Fruit fly (Drosophila melanogaster): ENCODE results near the gene U2af38.
A peak's percentile ranks its signal among the peaks of the same experiment; 100 is the strongest.

U2af38 gene

dm6 chr2L:248592-248991 is 45.9 kb downstream of the U2af38 start (continued):
- TF ChIP-seq eve (GFP tag; optimal IDR thresholded peaks at IDR 0.05) (peak in 1 of 2 experiments; percentile 21), gcm2 (GFP tag; optimal IDR thresholded peaks at IDR 0.05) (no peak), CG6854 (GFP tag; optimal IDR thresholded peaks at IDR 0.05) (no peak), CG3847 (GFP tag; IDR thresholded peaks at IDR 0.05) (no peak), tx (GFP tag; optimal IDR thresholded peaks at IDR 0.05) (no peak), Fer2 (tag; optimal IDR thresholded peaks at IDR 0.05) (no peak), CoRest (tag; optimal IDR thresholded peaks at IDR 0.05) (no peak), CG12659 (GFP tag; optimal IDR thresholded peaks at IDR 0.05) (peak; percentile 8), ro (GFP tag; IDR thresholded peaks at IDR 0.05) (no peak), CrebB (tag; optimal IDR thresholded peaks at IDR 0.05) (no peak), da (GFP tag; optimal IDR thresholded peaks at IDR 0.05) (no peak), dm (GFP tag; optimal IDR thresholded peaks at IDR 0.05) (no peak), Sry-δ (GFP tag; optimal IDR thresholded peaks at IDR 0.05) (peak; percentile 10), Six4 (GFP tag; optimal IDR thresholded peaks at IDR 0.05) (no peak), cwo (GFP tag; optimal IDR thresholded peaks at IDR 0.05) (no peak), CG5953 (GFP tag; IDR thresholded peaks at IDR 0.05) (no peak), chn (GFP tag; optimal IDR thresholded peaks at IDR 0.05) (no peak), Hand (GFP tag; optimal IDR thresholded peaks at IDR 0.05) (no peak), pita (GFP tag; optimal IDR thresholded peaks at IDR 0.05) (no peak), CG10654 (GFP tag; optimal IDR thresholded peaks at IDR 0.05) (no peak), CG17568 (GFP tag; optimal IDR thresholded peaks at IDR 0.05) (no peak), Atf3 (GFP tag; optimal IDR thresholded peaks at IDR 0.05) (no peak), h (optimal IDR thresholded peaks at IDR 0.05) (no peak), bab2 (GFP tag; optimal IDR thresholded peaks at IDR 0.05) (no peak), bowl (GFP tag; IDR thresholded peaks at IDR 0.05) (no peak), ewg (GFP tag; optimal IDR thresholded peaks at IDR 0.05) (no peak), CG14860 (GFP tag; IDR thresholded peaks at IDR 0.05; ENCODE audit: partially characterized antibody) (no peak), jigr1 (GFP tag; IDR thresholded peaks at IDR 0.05) (no peak)

DNA sequence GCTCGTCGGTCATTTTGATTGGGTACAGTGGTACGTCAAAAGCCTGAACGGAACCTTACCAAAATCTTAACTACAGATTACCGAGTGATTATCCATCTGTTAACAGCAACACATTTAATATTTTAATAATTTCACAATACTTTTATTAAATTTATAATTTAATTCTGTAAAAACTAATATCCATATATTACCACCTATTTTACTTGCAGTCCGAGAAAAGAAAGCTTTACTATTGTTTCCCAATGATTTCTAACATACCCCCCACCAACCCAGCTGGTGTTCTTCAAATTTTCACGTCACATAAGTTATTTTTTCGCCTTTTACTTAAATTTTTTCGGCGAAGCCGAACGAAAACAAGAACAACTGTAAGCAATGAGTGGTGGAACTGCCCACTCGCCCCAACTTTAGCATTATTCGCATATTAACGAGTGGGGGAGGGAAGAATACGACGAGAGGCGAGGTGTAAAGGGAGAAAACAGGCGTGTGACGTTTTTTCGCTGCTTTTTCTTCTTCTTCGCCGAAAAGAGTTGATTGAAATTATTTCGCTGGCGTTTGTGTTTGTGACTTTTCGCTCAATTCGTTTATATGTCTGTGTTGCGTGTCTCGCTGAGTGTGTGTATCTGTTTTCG is 46.5 kb downstream of the U2af38 start:
- no peak for TF ChIP-seq CG13624 (GFP tag; optimal IDR thresholded peaks at IDR 0.05)
- TF ChIP-seq Atf3 (GFP tag; optimal IDR thresholded peaks at IDR 0.05): no peak
- TF ChIP-seq ham (GFP tag; IDR thresholded peaks at IDR 0.05): no peak
- TF ChIP-seq wdn (GFP tag; IDR thresholded peaks at IDR 0.05): peak; percentile 43; the same call in 1 of the 2 replicates
- TF ChIP-seq CG14014 (GFP tag; IDR thresholded peaks at IDR 0.05): no peak
- TF ChIP-seq CG17361 (GFP tag; IDR thresholded peaks at IDR 0.05): peak; percentile 80
- no peak for TF ChIP-seq nom (GFP tag; optimal IDR thresholded peaks at IDR 0.05)
- peak; percentile 73 for TF ChIP-seq Ets65A (GFP tag)
- peak; percentile 43 for TF ChIP-seq CG9437 (GFP tag; optimal IDR thresholded peaks at IDR 0.05)
- no peak for TF ChIP-seq aop (GFP tag; IDR thresholded peaks at IDR 0.05)
- TF ChIP-seq nmo (GFP tag; optimal IDR thresholded peaks at IDR 0.05): peak; percentile 40
- TF ChIP-seq CG6813 (GFP tag; optimal IDR thresholded peaks at IDR 0.05): peak; percentile 59
- no peak for TF ChIP-seq Optix (GFP tag; IDR thresholded peaks at IDR 0.05)
- TF ChIP-seq HLH3B (GFP tag; IDR thresholded peaks at IDR 0.05): no peak
- peak; percentile 72 for TF ChIP-seq CG7839 (tag; optimal IDR thresholded peaks at IDR 0.05)
- no peak for TF ChIP-seq Lhr (GFP tag; optimal IDR thresholded peaks at IDR 0.05)
- peak; percentile 94 for TF ChIP-seq grau (tag; optimal IDR thresholded peaks at IDR 0.05)
- TF ChIP-seq CG32767 (GFP tag; IDR thresholded peaks at IDR 0.05): no peak
- no peak for TF ChIP-seq stwl (tag; optimal IDR thresholded peaks at IDR 0.05)
- peak; percentile 53 for TF ChIP-seq CG15011 (GFP tag; optimal IDR thresholded peaks at IDR 0.05)
- TF ChIP-seq her (GFP tag; optimal IDR thresholded peaks at IDR 0.05): no peak
- TF ChIP-seq CG18011 (GFP tag; optimal IDR thresholded peaks at IDR 0.05): peak; percentile 5
- TF ChIP-seq CG31388 (GFP tag; optimal IDR thresholded peaks at IDR 0.05): no peak
- peak; percentile 21 for TF ChIP-seq CG10979 (tag; optimal IDR thresholded peaks at IDR 0.05)
- peak; percentile 15 for TF ChIP-seq Abd-B (GFP tag; optimal IDR thresholded peaks at IDR 0.05)
